Worm (Caenorhabditis elegans) whole organism, mixed stage, embryonic: Measurements from ENCODE around the gene glr-2.
"Not testable (repeated sequence)": the region's sequence is repeated elsewhere in the genome, so short reads cannot be mapped to it uniquely, and the experiment has no call there.

Source experiments
- M03D4.4 ChIP-seq: sonication (generic microtip); optimal IDR thresholded peaks from 2 replicates; lab custom pipeline; 2017; ENCODE audit warnings: mild to moderate bottlenecking, missing genetic modification characterization, missing compliant biosample characterization
- ceh-39 ChIP-seq: fragments of 150-350 bp; optimal IDR thresholded peaks from 2 replicates; lab custom pipeline; 2014; ENCODE audit warnings: missing biosample characterization, missing genetic modification characterization
- ceh-83 ChIP-seq: fragments of 200-800 bp; sonication (Bioruptor generic); optimal IDR thresholded peaks from 2 replicates; lab custom pipeline; 2018; ENCODE audit warnings: mild to moderate bottlenecking, missing genetic modification characterization, missing compliant biosample characterization
- ces-1 ChIP-seq: fragments of 150-350 bp; optimal IDR thresholded peaks from 2 replicates; lab custom pipeline; 2014; ENCODE audit warnings: missing biosample characterization, missing genetic modification reagents, missing genetic modification characterization
- cnd-1 ChIP-seq: fragments of 200-800 bp; sonication (Bioruptor generic); optimal IDR thresholded peaks from 2 replicates; lab custom pipeline; 2018; ENCODE audit warnings: mild to moderate bottlenecking, missing genetic modification characterization, missing compliant biosample characterization
- drap-1 ChIP-seq: fragments of 200-800 bp; sonication (Bioruptor generic); optimal IDR thresholded peaks from 3 replicates; lab custom pipeline; 2018; ENCODE audit warnings: mild to moderate bottlenecking, missing genetic modification characterization, missing compliant biosample characterization
- elt-1 ChIP-seq: sonication (generic microtip); optimal IDR thresholded peaks from 2 replicates; lab custom pipeline; 2017; ENCODE audit warnings: missing genetic modification characterization, mild to moderate bottlenecking, missing compliant biosample characterization, antibody characterized with exemption, moderate library complexity, borderline replicate concordance; ENCODE audit not compliant: insufficient read depth
- elt-3 ChIP-seq: fragments of 150-350 bp; optimal IDR thresholded peaks from 2 replicates; lab custom pipeline; 2014; ENCODE audit warnings: missing biosample characterization, missing genetic modification characterization
- flh-1 ChIP-seq: fragments of 200-800 bp; sonication (Bioruptor generic); optimal IDR thresholded peaks from 2 replicates; lab custom pipeline; 2018; ENCODE audit warnings: mild to moderate bottlenecking, missing genetic modification characterization, moderate library complexity, missing compliant biosample characterization
- hlh-1 ChIP-seq: fragments of 150-350 bp; optimal IDR thresholded peaks from 2 replicates; lab custom pipeline; 2014; ENCODE audit warnings: missing biosample characterization, missing genetic modification reagents, missing genetic modification characterization
- lin-13 ChIP-seq: fragments of 150-350 bp; optimal IDR thresholded peaks from 2 replicates; lab custom pipeline; 2014; ENCODE audit warnings: missing biosample characterization, missing genetic modification characterization
- lsy-2 ChIP-seq: fragments of 150-350 bp; optimal IDR thresholded peaks from 2 replicates; lab custom pipeline; 2014; ENCODE audit warnings: missing biosample characterization, missing genetic modification characterization
- mab-5 ChIP-seq: fragments of 150-350 bp; optimal IDR thresholded peaks from 2 replicates; lab custom pipeline; 2014; ENCODE audit warnings: missing biosample characterization, missing genetic modification characterization
- nhr-237 ChIP-seq: fragments of 150-350 bp; optimal IDR thresholded peaks from 2 replicates; lab custom pipeline; 2014; ENCODE audit warnings: missing biosample characterization, missing genetic modification characterization
- nhr-76 ChIP-seq: sonication (generic microtip); optimal IDR thresholded peaks from 2 replicates; lab custom pipeline; 2017; ENCODE audit warnings: missing biosample characterization, missing genetic modification characterization
- pha-4 ChIP-seq: fragments of 150-350 bp; optimal IDR thresholded peaks from 2 replicates; lab custom pipeline; 2018; ENCODE audit warnings: missing biosample characterization, missing genetic modification reagents, missing genetic modification characterization
- sem-2 ChIP-seq: fragments of 200-800 bp; sonication (Bioruptor generic); optimal IDR thresholded peaks from 2 replicates; lab custom pipeline; 2018; ENCODE audit warnings: mild to moderate bottlenecking, missing genetic modification characterization, missing compliant biosample characterization
- sptf-1 ChIP-seq: sonication (generic microtip); optimal IDR thresholded peaks from 2 replicates; lab custom pipeline; 2017; ENCODE audit warnings: mild to moderate bottlenecking, missing genetic modification characterization, moderate library complexity, missing compliant biosample characterization
- tbx-8 ChIP-seq: fragments of 200-800 bp; sonication (Bioruptor generic); optimal IDR thresholded peaks from 2 replicates; lab custom pipeline; 2018; ENCODE audit warnings: mild to moderate bottlenecking, missing genetic modification characterization, moderate library complexity, missing compliant biosample characterization
- unc-120 ChIP-seq: sonication (generic microtip); optimal IDR thresholded peaks from 2 replicates; lab custom pipeline; 2017; ENCODE audit warnings: missing genetic modification characterization, missing compliant biosample characterization; ENCODE audit not compliant: poor library complexity, severe bottlenecking
- unc-39 ChIP-seq: fragments of 150-350 bp; optimal IDR thresholded peaks from 2 replicates; lab custom pipeline; 2014; ENCODE audit warnings: missing biosample characterization, missing genetic modification characterization
- unc-62 ChIP-seq: fragments of 150-350 bp; optimal IDR thresholded peaks from 2 replicates; lab custom pipeline; 2014; ENCODE audit warnings: missing biosample characterization, missing genetic modification reagents, missing genetic modification characterization
- ztf-11 ChIP-seq: fragments of 150-350 bp; optimal IDR thresholded peaks from 2 replicates; lab custom pipeline; 2014; ENCODE audit warnings: missing biosample characterization, missing genetic modification characterization

glr-2 gene

DNA sequence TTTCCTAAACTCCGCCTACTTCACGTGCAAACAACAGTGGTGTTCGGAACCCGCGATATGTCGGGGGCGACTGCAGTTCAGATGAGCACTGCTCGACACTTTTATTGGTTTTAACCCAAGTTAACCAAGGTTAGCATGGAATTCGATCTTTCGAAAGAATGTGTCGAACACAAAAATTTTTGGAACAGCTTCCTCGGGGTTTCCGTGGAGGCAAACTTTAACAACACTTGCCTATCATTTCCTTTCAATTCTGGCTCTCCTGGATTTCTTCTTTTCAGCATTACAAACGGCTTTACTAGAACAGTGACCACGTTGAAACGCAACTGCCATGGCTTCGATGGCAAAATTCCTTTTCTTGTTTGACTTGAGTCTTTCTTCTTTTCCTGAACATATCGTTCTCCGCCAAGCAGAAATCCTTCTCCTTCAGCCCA is 3.5 kb downstream of the glr-2 start:
- TF ChIP-seq cnd-1 (tag; lab: Kevin White, UChicago) (no peak), hlh-1 (tag; lab: Kevin White, UChicago) (peak; percentile 19), unc-62 (GFP tag; lab: Kevin White, UChicago) (no peak), drap-1 (GFP tag; lab: Kevin White, UChicago) (no peak)
- TF ChIP-seq, all 35 proteins: peak for 1

DNA sequence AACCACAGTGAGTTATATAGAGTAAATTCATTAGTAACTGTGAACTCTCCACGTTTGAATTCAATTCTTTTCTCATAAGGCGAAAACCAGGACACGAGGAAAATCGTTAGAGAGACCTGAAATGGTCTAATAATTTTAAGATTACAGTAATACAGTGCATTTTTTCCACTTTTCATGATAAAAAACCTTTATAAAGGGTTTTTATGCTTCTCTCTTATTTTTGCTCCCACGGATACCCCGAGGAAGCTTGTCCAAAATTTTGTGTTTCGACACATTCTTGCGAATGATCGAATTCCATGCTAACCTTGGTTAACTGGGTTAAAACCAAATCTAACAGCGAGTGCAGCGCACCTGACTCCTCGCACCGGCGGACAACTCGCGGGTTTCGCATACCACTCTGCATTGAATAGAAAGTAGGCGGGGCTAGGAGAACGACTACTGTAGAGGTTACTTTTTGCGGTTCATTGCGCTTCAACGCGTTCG is 4.5 kb downstream of the glr-2 start:
- TF ChIP-seq M03D4.4 (tag; lab: Kevin White, UChicago), result no peak
- TF ChIP-seq unc-120 (tag; lab: Kevin White, UChicago), result no peak
- TF ChIP-seq ceh-83 (GFP tag; lab: Kevin White, UChicago), result peak; percentile 74
- TF ChIP-seq elt-1 (tag; lab: Kevin White, UChicago), result no peak

DNA sequence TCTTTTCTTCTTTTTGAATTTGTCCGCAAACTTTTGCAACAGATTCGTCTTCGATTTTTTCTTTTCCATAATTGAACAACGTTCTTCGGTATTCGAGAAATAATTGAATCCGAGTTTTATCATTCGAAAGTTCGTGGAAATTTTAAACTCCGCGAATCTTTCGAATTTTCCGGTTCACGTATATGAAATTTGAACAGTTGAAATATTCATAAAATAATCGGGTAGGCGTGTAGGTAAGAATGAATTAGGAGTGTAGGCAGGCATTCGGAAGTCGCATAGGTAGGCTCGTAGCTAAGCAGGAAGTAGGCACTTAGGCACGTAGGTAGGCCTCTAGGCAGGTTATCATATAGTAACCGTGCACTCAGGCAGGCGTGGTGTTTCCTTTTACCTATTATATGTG is 6.6 kb downstream of the glr-2 start, which contains the start of gene B0280.11:
Gene B0280.11 (minus strand): TSS at position 101 of the 400 bp plus-strand sequence.
- TF ChIP-seq nhr-237 (no peak), ztf-11 (tag; lab: Kevin White, UChicago) (no peak), lin-13 (no peak), nhr-76 (tag; lab: Kevin White, UChicago) (no peak), pha-4 (tag; lab: Kevin White, UChicago) (no peak), sptf-1 (tag; lab: Kevin White, UChicago) (no peak), unc-39 (tag; lab: Kevin White, UChicago) (no peak)

DNA sequence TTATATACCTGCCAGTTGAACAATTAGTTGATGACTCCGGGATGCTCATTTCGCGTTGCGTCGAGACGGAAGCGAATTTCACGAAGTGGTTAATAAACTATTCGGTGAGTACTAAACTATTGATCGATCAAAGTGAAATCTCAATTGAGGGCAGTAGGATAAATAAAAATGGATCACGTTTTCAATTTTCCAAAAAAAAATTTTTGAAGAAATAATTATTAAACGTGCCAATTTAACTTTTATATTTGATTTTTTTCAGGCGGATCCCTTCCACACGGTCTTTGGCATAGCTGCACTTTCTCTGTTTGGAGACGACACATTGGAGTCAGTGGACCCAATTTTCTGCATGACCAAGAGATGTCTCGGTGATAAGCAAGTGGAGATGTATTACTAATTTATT is 8.7 kb downstream of the glr-2 start, which contains the start of gene B0280.17:
Gene B0280.17 (minus strand): TSS at position 101 of the 400 bp plus-strand sequence.
- TF ChIP-seq elt-1 (tag; lab: Kevin White, UChicago), result no peak
- TF ChIP-seq sem-2, result no peak
- TF ChIP-seq unc-62 (GFP tag; lab: Kevin White, UChicago), result no peak
- no peak for TF ChIP-seq ceh-83 (GFP tag; lab: Kevin White, UChicago)
- TF ChIP-seq cnd-1 (tag; lab: Kevin White, UChicago), result no peak
- TF ChIP-seq lsy-2 (tag; lab: Kevin White, UChicago), result no peak
- TF ChIP-seq, all 35 proteins: peak for 0

ce11 chrIII:7133559-7133958 is 11.2 kb downstream of the glr-2 start, which contains the start of the genes pot-1 and ggtb-1:
Gene pot-1, minus strand, starts transcription at chrIII:7133678.
Gene ggtb-1, plus strand, starts transcription at chrIII:7133766.
- TF ChIP-seq hlh-1 (tag; lab: Kevin White, UChicago) (no peak), ces-1 (peak; percentile 27)

- TF ChIP-seq flh-1 (GFP tag; lab: Kevin White, UChicago); mab-5; ceh-83 (GFP tag; lab: Kevin White, UChicago): not testable (repeated sequence)
Measured at ce11 chrIII:7128601-7129000, 16.2 kb downstream of the glr-2 start, which contains the start of gene viro-2. Gene viro-2, plus strand, starts transcription at chrIII:7128901.

ce11 chrIII:7124364-7124763 is 20.4 kb downstream of the glr-2 start, which contains the start of gene B0280.2:
Gene B0280.2, plus strand, starts transcription at chrIII:7124664.
- TF ChIP-seq ces-1, result no peak

DNA sequence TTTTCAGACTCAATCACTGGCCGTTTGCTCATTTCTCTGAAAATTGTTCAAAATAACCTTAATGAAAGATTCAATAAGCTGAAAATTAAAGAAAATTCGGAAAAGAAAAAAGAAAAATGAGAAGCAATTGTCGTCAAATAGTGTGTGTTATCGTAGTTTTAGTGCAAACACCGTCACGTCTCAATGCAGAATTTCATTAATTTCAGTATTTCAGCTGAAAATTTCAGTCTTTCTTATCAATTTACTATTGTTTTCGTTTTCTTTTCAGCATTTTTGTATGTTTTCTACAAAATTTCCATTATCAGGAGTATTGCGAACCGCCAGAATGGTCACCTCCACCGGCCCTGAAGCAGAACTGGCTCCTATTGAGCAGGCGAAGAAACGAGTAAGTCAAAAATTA is 21.9 kb downstream of the glr-2 start, which contains the start of the genes B0280.9 and rpia-1:
Gene B0280.9 (minus strand): TSS at position 36 of the 400 bp plus-strand sequence.
Gene rpia-1 (plus strand): TSS at position 269 of the 400 bp plus-strand sequence.
- TF ChIP-seq sem-2 (no peak), ceh-83 (GFP tag; lab: Kevin White, UChicago) (no peak), sptf-1 (tag; lab: Kevin White, UChicago) (no peak), lsy-2 (tag; lab: Kevin White, UChicago) (peak; percentile 92), hlh-1 (tag; lab: Kevin White, UChicago) (no peak), elt-3 (no peak), ces-1 (peak; percentile 47), tbx-8 (no peak), lin-13 (no peak), nhr-76 (tag; lab: Kevin White, UChicago) (no peak), ceh-39 (tag; lab: Kevin White, UChicago) (no peak), pha-4 (tag; lab: Kevin White, UChicago) (no peak), ztf-11 (tag; lab: Kevin White, UChicago) (no peak)
